Fruit fly (Drosophila melanogaster) whole organism, embryonic: Measurements from ENCODE around the gene isoQC.

Experiments
- Aef1 ChIP-seq: fragments of 200-800 bp; sonication (Bioruptor generic); IDR thresholded peaks from 3 replicates; pipeline ENCODE4 v1.3.6; 2022; ENCODE audit warnings: missing biosample characterization, missing genetic modification characterization
- Bdp1 ChIP-seq: fragments of 200-800 bp; sonication (Bioruptor generic); optimal IDR thresholded peaks from 3 replicates; lab custom pipeline; 2016; ENCODE audit warnings: missing biosample characterization, missing genetic modification characterization
- Bgb ChIP-seq: fragments of 200-800 bp; sonication (Bioruptor generic); IDR thresholded peaks from 2 replicates; pipeline ENCODE4 v1.3.6; 2022; ENCODE audit warnings: missing biosample characterization, missing genetic modification characterization; ENCODE audit not compliant: partially characterized antibody
- CG11504 ChIP-seq: fragments of 200-800 bp; sonication (Bioruptor generic); optimal IDR thresholded peaks from 3 replicates; lab custom pipeline; 2019; ENCODE audit warnings: missing biosample characterization, mild to moderate bottlenecking, missing genetic modification characterization, moderate library complexity
- CG12659 ChIP-seq: fragments of 200-800 bp; sonication (Bioruptor generic); optimal IDR thresholded peaks from 3 replicates; lab custom pipeline; 2017; ENCODE audit warnings: mild to moderate bottlenecking, missing biosample characterization, missing genetic modification reagents, missing genetic modification characterization
- CG13123 ChIP-seq: fragments of 200-800 bp; sonication (Bioruptor generic); optimal IDR thresholded peaks from 2 replicates; lab custom pipeline; 2016; ENCODE audit warnings: missing biosample characterization, missing genetic modification characterization
- CG13775 ChIP-seq: fragments of 200-800 bp; sonication (Bioruptor generic); optimal IDR thresholded peaks from 3 replicates; lab custom pipeline; 2017; ENCODE audit warnings: missing biosample characterization, mild to moderate bottlenecking, missing genetic modification characterization
- CG14050 ChIP-seq: fragments of 200-800 bp; sonication (Bioruptor generic); IDR thresholded peaks from 3 replicates; pipeline ENCODE4 v1.3.6; 2022; ENCODE audit warnings: missing biosample characterization, missing genetic modification characterization
- CG14710 ChIP-seq: fragments of 200-800 bp; sonication (Bioruptor generic); optimal IDR thresholded peaks from 3 replicates; lab custom pipeline; 2019; ENCODE audit warnings: missing biosample characterization, mild to moderate bottlenecking, missing genetic modification characterization, moderate library complexity
- CG15514 ChIP-seq: fragments of 200-800 bp; sonication (Bioruptor generic); optimal IDR thresholded peaks from 3 replicates; lab custom pipeline; 2017; ENCODE audit warnings: missing biosample characterization, missing genetic modification characterization, mild to moderate bottlenecking, moderate library complexity, missing genetic modification reagents
- CG18262 ChIP-seq: fragments of 200-800 bp; optimal IDR thresholded peaks from 3 replicates; lab custom pipeline; 2019; ENCODE audit warnings: missing biosample characterization, mild to moderate bottlenecking, missing genetic modification characterization, moderate library complexity
- CG31365 ChIP-seq: fragments of 200-800 bp; sonication (Bioruptor generic); optimal IDR thresholded peaks from 2 replicates; lab custom pipeline; 2018; ENCODE audit warnings: missing biosample characterization, mild to moderate bottlenecking, missing genetic modification characterization
- CG3281 ChIP-seq: fragments of 200-800 bp; sonication (Bioruptor generic); optimal IDR thresholded peaks from 3 replicates; lab custom pipeline; 2017; ENCODE audit warnings: missing biosample characterization, mild to moderate bottlenecking, missing genetic modification characterization
- CG34376 ChIP-seq: fragments of 200-800 bp; sonication (Bioruptor generic); optimal IDR thresholded peaks from 2 replicates; lab custom pipeline; 2018; ENCODE audit warnings: missing biosample characterization, mild to moderate bottlenecking, missing genetic modification characterization
- CG34422 ChIP-seq: fragments of 200-800 bp; sonication (Bioruptor generic); IDR thresholded peaks from 3 replicates; pipeline ENCODE4 v1.3.6; 2022; ENCODE audit warnings: missing biosample characterization, missing genetic modification characterization
- CG8944 ChIP-seq: fragments of 200-800 bp; sonication (Bioruptor generic); optimal IDR thresholded peaks from 3 replicates; lab custom pipeline; 2016; ENCODE audit warnings: missing biosample characterization, missing genetic modification characterization
- CG9797 ChIP-seq: fragments of 200-800 bp; sonication (Bioruptor generic); optimal IDR thresholded peaks from 3 replicates; lab custom pipeline; 2018; ENCODE audit warnings: missing biosample characterization, mild to moderate bottlenecking, missing genetic modification characterization
- CHES-1-like ChIP-seq: fragments of 200-800 bp; sonication (Bioruptor generic); optimal IDR thresholded peaks from 2 replicates; lab custom pipeline; 2016; ENCODE audit warnings: missing biosample characterization, missing genetic modification characterization
- Dfd ChIP-seq, 2 experiments: fragments of >200 bp; optimal IDR thresholded peaks; 2 replicates each; lab custom pipeline; 2017; ENCODE audit warnings: missing biosample characterization in 2 of 2, missing genetic modification characterization in 2 of 2
- Dref ChIP-seq: fragments of 200-800 bp; sonication (Bioruptor generic); IDR thresholded peaks from 2 replicates; pipeline ENCODE4 v1.3.6; 2022; ENCODE audit warnings: missing biosample characterization, missing genetic modification characterization
- Elba2 ChIP-seq: fragments of 200-800 bp; sonication (Bioruptor generic); optimal IDR thresholded peaks from 3 replicates; lab custom pipeline; 2016; ENCODE audit warnings: missing biosample characterization, missing genetic modification characterization
- Fer2 ChIP-seq: fragments of 200-800 bp; sonication (Bioruptor generic); optimal IDR thresholded peaks from 2 replicates; lab custom pipeline; 2018; ENCODE audit warnings: missing biosample characterization, mild to moderate bottlenecking, missing genetic modification characterization, moderate library complexity
- HHEX ChIP-seq: fragments of 200-800 bp; sonication (Bioruptor generic); optimal IDR thresholded peaks from 3 replicates; lab custom pipeline; 2017; ENCODE audit warnings: missing biosample characterization, mild to moderate bottlenecking, missing genetic modification characterization, missing genetic modification reagents
- Hmr ChIP-seq: fragments of 200-800 bp; sonication (Bioruptor generic); optimal IDR thresholded peaks from 3 replicates; lab custom pipeline; 2017; ENCODE audit warnings: mild to moderate bottlenecking, missing biosample characterization, missing genetic modification reagents, missing genetic modification characterization
- Lpt ChIP-seq: fragments of >200 bp; optimal IDR thresholded peaks from 2 replicates; lab custom pipeline; 2018; ENCODE audit warnings: missing biosample characterization, missing genetic modification characterization
- Mrtf ChIP-seq: fragments of 200-800 bp; sonication (Bioruptor generic); IDR thresholded peaks from 3 replicates; pipeline ENCODE4 v1.3.6; 2022; ENCODE audit warnings: missing biosample characterization, missing genetic modification characterization
- Myb ChIP-seq: fragments of 200-800 bp; sonication (Bioruptor generic); optimal IDR thresholded peaks from 2 replicates; lab custom pipeline; 2016; ENCODE audit warnings: missing biosample characterization, missing genetic modification characterization
- Nf-YC ChIP-seq: fragments of 200-800 bp; optimal IDR thresholded peaks from 3 replicates; lab custom pipeline; 2019; ENCODE audit warnings: missing biosample characterization, mild to moderate bottlenecking, missing genetic modification characterization, moderate library complexity
- Poxn ChIP-seq: fragments of 200-800 bp; sonication (Bioruptor generic); IDR thresholded peaks from 2 replicates; pipeline ENCODE4 v1.3.6; 2022; ENCODE audit warnings: missing biosample characterization, missing genetic modification characterization
- Scr ChIP-seq: fragments of 200-800 bp; sonication (Bioruptor generic); IDR thresholded peaks from 2 replicates; pipeline ENCODE4 v1.3.6; 2022; ENCODE audit warnings: missing biosample characterization, missing genetic modification characterization; ENCODE audit not compliant: partially characterized antibody
- Six4 ChIP-seq: fragments of 200-800 bp; sonication (Bioruptor generic); optimal IDR thresholded peaks from 2 replicates; lab custom pipeline; 2016; ENCODE audit warnings: missing biosample characterization, missing genetic modification characterization
- Spps ChIP-seq: fragments of 200-800 bp; sonication (Bioruptor generic); optimal IDR thresholded peaks from 2 replicates; lab custom pipeline; 2018; ENCODE audit warnings: missing biosample characterization, mild to moderate bottlenecking, missing genetic modification characterization
- br ChIP-seq: fragments of >200 bp; optimal IDR thresholded peaks from 2 replicates; lab custom pipeline; 2017
- crc ChIP-seq: fragments of 200-800 bp; sonication (Bioruptor generic); optimal IDR thresholded peaks from 2 replicates; lab custom pipeline; 2016; ENCODE audit warnings: missing biosample characterization, missing genetic modification characterization
- emc ChIP-seq: fragments of 200-800 bp; sonication (Bioruptor generic); optimal IDR thresholded peaks from 2 replicates; lab custom pipeline; 2016; ENCODE audit warnings: missing biosample characterization, missing genetic modification characterization
- ems ChIP-seq: fragments of 200-800 bp; sonication (Bioruptor generic); optimal IDR thresholded peaks from 3 replicates; lab custom pipeline; 2016; ENCODE audit warnings: missing biosample characterization, missing genetic modification characterization
- gem ChIP-seq: fragments of 200-800 bp; sonication (Bioruptor generic); optimal IDR thresholded peaks from 2 replicates; lab custom pipeline; 2019; ENCODE audit warnings: missing biosample characterization, mild to moderate bottlenecking, missing genetic modification characterization, moderate library complexity
- grn ChIP-seq: fragments of 200-800 bp; sonication (Bioruptor generic); optimal IDR thresholded peaks from 3 replicates; lab custom pipeline; 2017; ENCODE audit warnings: missing biosample characterization, missing genetic modification characterization
- jigr1 ChIP-seq: fragments of 200-800 bp; sonication (Bioruptor generic); IDR thresholded peaks from 3 replicates; pipeline ENCODE4 v1.3.6; 2022; ENCODE audit warnings: missing biosample characterization, missing genetic modification characterization
- kni ChIP-seq: fragments of 200-800 bp; sonication (Bioruptor generic); optimal IDR thresholded peaks from 3 replicates; lab custom pipeline; 2017; ENCODE audit warnings: mild to moderate bottlenecking, missing biosample characterization, missing genetic modification reagents, missing genetic modification characterization
- lov ChIP-seq, 2 experiments: fragments of 200-800 bp in 1 of 2; fragments of >200 bp in 1 of 2; sonication (Bioruptor generic) in 1 of 2; IDR thresholded peaks in 1 of 2; optimal IDR thresholded peaks in 1 of 2; 2 replicates in 1 of 2; 3 replicates in 1 of 2; pipeline versions ENCODE4 v1.3.6 to Lab custom; 2017 to 2022; ENCODE audit warnings: missing biosample characterization in 1 of 2, missing genetic modification characterization in 1 of 2
- mirr ChIP-seq: fragments of 200-800 bp; sonication (Bioruptor generic); optimal IDR thresholded peaks from 3 replicates; lab custom pipeline; 2018; ENCODE audit warnings: missing biosample characterization, mild to moderate bottlenecking, missing genetic modification characterization
- seq ChIP-seq: fragments of 200-800 bp; sonication (Bioruptor generic); IDR thresholded peaks from 2 replicates; pipeline ENCODE4 v1.3.6; 2022; ENCODE audit warnings: missing biosample characterization, missing genetic modification characterization
- tna ChIP-seq: fragments of 200-800 bp; sonication (Bioruptor generic); IDR thresholded peaks from 2 replicates; pipeline ENCODE4 v1.3.6; 2022; ENCODE audit warnings: missing biosample characterization, missing genetic modification characterization; ENCODE audit not compliant: partially characterized antibody
- toy ChIP-seq: fragments of 200-800 bp; sonication (Bioruptor generic); IDR thresholded peaks from 2 replicates; pipeline ENCODE4 v1.3.6; 2022; ENCODE audit warnings: missing biosample characterization, missing genetic modification characterization
- trem ChIP-seq: fragments of 200-800 bp; optimal IDR thresholded peaks from 3 replicates; lab custom pipeline; 2019; ENCODE audit warnings: missing biosample characterization, mild to moderate bottlenecking, missing genetic modification characterization, moderate library complexity
- vvl ChIP-seq: fragments of 200-800 bp; sonication (Bioruptor generic); IDR thresholded peaks from 2 replicates; pipeline ENCODE4 v1.3.6; 2022; ENCODE audit warnings: missing biosample characterization, missing genetic modification characterization
- zen ChIP-seq: fragments of 200-800 bp; sonication (Bioruptor generic); optimal IDR thresholded peaks from 3 replicates; lab custom pipeline; 2018; ENCODE audit warnings: missing biosample characterization, mild to moderate bottlenecking, missing genetic modification characterization, moderate library complexity
- zf30C ChIP-seq: fragments of 200-800 bp; sonication (Bioruptor generic); optimal IDR thresholded peaks from 3 replicates; lab custom pipeline; 2018; ENCODE audit warnings: missing biosample characterization, mild to moderate bottlenecking, missing genetic modification characterization

isoQC gene

dm6 chr3L:20517897-20518804, 43.9 kb downstream of the isoQC start (continued):
- TF ChIP-seq Myb (GFP tag; lab: Kevin White, UChicago) (no peak), CG14710 (tag; lab: Kevin White, UChicago) (no peak), vvl (no peak), CG3281 (peak; percentile 47), trem (tag; lab: Kevin White, UChicago) (no peak), CG12659 (GFP tag; lab: Kevin White, UChicago) (peak; percentile 13), mirr (GFP tag; lab: Kevin White, UChicago) (peak; percentile 15), CG8944 (GFP tag; lab: Kevin White, UChicago) (no peak), CG31365 (tag; lab: Kevin White, UChicago) (no peak), Elba2 (no peak), Lpt (GFP tag; lab: Kevin White, UChicago) (no peak), toy (GFP tag; lab: Robert Waterston, UW) (no peak), CHES-1-like (GFP tag; lab: Kevin White, UChicago) (no peak), jigr1 (GFP tag; lab: Robert Waterston, UW) (no peak), CG18262 (peak; percentile 13), ems (GFP tag; lab: Kevin White, UChicago) (no peak), Dfd (GFP tag; optimal IDR thresholded peaks at IDR 0.05; lab: Kevin White, UChicago) (no peak), Six4 (peak; percentile 25), Nf-YC (no peak), Spps (no peak), CG34422 (GFP tag; lab: Robert Waterston, UW) (peak; percentile 50; the same call in 1 of the 3 replicates), Dref (no peak), CG11504 (tag; lab: Kevin White, UChicago) (peak; percentile 52), Mrtf (GFP tag; lab: Robert Waterston, UW) (no peak), Fer2 (tag; lab: Kevin White, UChicago) (no peak), CG13775 (GFP tag; lab: Kevin White, UChicago) (peak; percentile 44), CG34376 (GFP tag; lab: Kevin White, UChicago) (no peak), Hmr (GFP tag; lab: Kevin White, UChicago) (peak; percentile 30), lov (optimal IDR thresholded peaks at IDR 0.05; lab: Kevin White, UChicago) (no peak), lov (GFP tag; IDR thresholded peaks at IDR 0.05; lab: Robert Waterston, UW) (no peak), seq (GFP tag; lab: Robert Waterston, UW) (peak; percentile 19; the same call in 1 of the 2 replicates), gem (tag; lab: Kevin White, UChicago) (peak; percentile 68), Poxn (GFP tag; lab: Robert Waterston, UW) (no peak), grn (GFP tag; lab: Kevin White, UChicago) (no peak), crc (GFP tag; lab: Kevin White, UChicago) (no peak), CG15514 (GFP tag; lab: Kevin White, UChicago) (no peak), CG9797 (GFP tag; lab: Kevin White, UChicago) (no peak), Scr (GFP tag; lab: Robert Waterston, UW) (no peak), tna (GFP tag; lab: Robert Waterston, UW) (no peak), Bdp1 (GFP tag; lab: Kevin White, UChicago) (no peak), zen (tag; lab: Kevin White, UChicago) (no peak), CG14050 (GFP tag; lab: Robert Waterston, UW) (no peak; the same call in 2 of the 3 replicates), emc (GFP tag; lab: Kevin White, UChicago) (no peak), HHEX (peak; percentile 39), Aef1 (0 out of 3 replicates have a peak, but pooled peaks have one; percentile 13), br (lab: Kevin White, UChicago) (no peak), Bgb (GFP tag; lab: Robert Waterston, UW) (no peak), zf30C (peak; percentile 37), kni (GFP tag; lab: Kevin White, UChicago) (no peak), CG13123 (no peak)
